Worm (Caenorhabditis elegans) whole organism, midembryonic: ENCODE data around the gene D1086.2.
"Not testable (repeated sequence)": the region's sequence is repeated elsewhere in the genome, so short reads cannot be mapped to it uniquely, and the experiment has no call there.

Experiments
- flt-1 ChIP-seq: fragments of 200-800 bp; sonication (Bioruptor generic); IDR thresholded peaks from 2 replicates; pipeline ENCODE4 v1.3.6; 2022; ENCODE audit warnings: missing genetic modification characterization, missing compliant biosample characterization
- med-1 ChIP-seq: sonication (generic microtip); optimal IDR thresholded peaks from 2 replicates; lab custom pipeline; 2017; ENCODE audit warnings: missing genetic modification characterization, mild to moderate bottlenecking, missing compliant biosample characterization, antibody characterized with exemption, missing genetic modification reagents; ENCODE audit not compliant: insufficient read depth

- not testable (repeated sequence) for TF ChIP-seq flt-1 (GFP tag; lab: Robert Waterston, UW); med-1 (GFP tag; lab: Kevin White, UChicago)
Measured at ce11 chrV:14049274-14049673, 49.2 kb downstream of the D1086.2 start, which contains the start of gene F58D12.1.
